Worm (Caenorhabditis elegans): ENCODE results near the gene srj-27.
"Not testable (repeated sequence)": the region's sequence is repeated elsewhere in the genome, so short reads cannot be mapped to it uniquely, and the experiment has no call there.

ce11 chrV:15105893-15106598 is 21.3 kb downstream of the srj-27 start, which contains the start of gene C01G10.14:
- TF ChIP-seq nhr-71 (tag; optimal IDR thresholded peaks at IDR 0.05); nhr-28 (tag; optimal IDR thresholded peaks at IDR 0.05); hlh-4 (tag; optimal IDR thresholded peaks at IDR 0.05); nhr-19 (GFP tag; conservative IDR thresholded peaks at IDR 0.05); aly-2 (tag; optimal IDR thresholded peaks at IDR 0.05); nhr-11 (tag; optimal IDR thresholded peaks at IDR 0.05): not testable (repeated sequence)

Measured in whole organism, L1 larva.